Worm (Caenorhabditis elegans): ENCODE measurements around the gene spp-19.
A peak's percentile ranks its signal among the peaks of the same experiment; 100 is the strongest.

Gene spp-19

DNA sequence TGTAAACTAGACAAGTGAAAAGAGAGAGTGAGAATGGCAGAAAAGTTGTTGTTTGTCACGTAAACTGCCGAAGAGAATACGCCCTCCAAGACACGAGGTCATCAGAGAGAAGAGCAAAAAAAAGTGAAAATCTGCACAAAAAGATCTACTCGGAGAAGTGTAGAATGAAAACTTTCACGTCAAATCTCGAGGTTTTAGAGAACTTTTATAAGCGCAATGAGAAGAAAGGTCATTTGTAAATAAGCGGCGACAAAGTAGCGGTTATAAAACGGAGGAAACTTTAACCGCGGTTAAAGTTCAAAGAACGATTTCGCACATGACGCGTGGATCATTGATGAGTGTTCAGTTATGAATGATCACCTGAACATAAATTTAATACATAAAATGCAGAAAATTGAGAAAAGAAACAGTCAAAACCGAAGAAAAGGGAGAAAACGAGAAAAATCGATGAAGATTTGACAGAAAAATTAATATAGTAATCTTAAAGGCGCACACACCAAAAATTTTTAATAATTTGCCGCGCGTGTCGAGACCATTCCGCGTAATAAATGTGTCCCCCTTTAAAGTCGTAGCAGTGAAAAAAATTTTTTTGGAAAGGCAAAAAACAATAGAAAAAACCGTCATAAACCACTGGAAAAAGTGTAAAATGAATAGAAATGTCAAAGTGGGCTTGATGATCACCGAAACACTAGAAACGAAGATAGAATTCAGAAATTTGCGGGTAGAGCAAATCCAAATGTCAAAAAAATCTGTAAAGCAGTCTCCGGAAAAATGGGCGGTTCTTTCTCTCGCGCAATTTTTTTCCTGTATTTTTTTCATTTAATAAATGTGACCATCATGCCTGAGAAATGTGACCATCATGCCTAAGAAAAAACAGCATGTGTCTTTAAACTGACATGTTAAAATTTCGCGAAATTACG is 43.9 kb downstream of the spp-19 start (continued):
- TF ChIP-seq pag-3 (tag; optimal IDR thresholded peaks at IDR 0.05; ENCODE audit: borderline replicate concordance, insufficient read depth): peak; percentile 77
- no peak for TF ChIP-seq zip-4 (GFP tag; optimal IDR thresholded peaks at IDR 0.05)
- no peak for TF ChIP-seq ceh-82 (tag; optimal IDR thresholded peaks at IDR 0.05)
- no peak for TF ChIP-seq nhr-76 (tag; optimal IDR thresholded peaks at IDR 0.05)
- peak; percentile 27 for TF ChIP-seq tbx-2 (tag; optimal IDR thresholded peaks at IDR 0.05)
- no peak for TF ChIP-seq grh-1 (GFP tag; IDR thresholded peaks at IDR 0.05)
- TF ChIP-seq egl-13 (tag; optimal IDR thresholded peaks at IDR 0.05): no peak
- peak; percentile 22 to 29 for TF ChIP-seq lin-35 (GFP tag; optimal IDR thresholded peaks at IDR 0.05)
- TF ChIP-seq efl-3 (GFP tag; optimal IDR thresholded peaks at IDR 0.05): no peak
- TF ChIP-seq fos-1 (tag; optimal IDR thresholded peaks at IDR 0.05): no peak
- no peak for TF ChIP-seq elt-2 (tag; optimal IDR thresholded peaks at IDR 0.05)
- peak; percentile 6 for TF ChIP-seq irx-1 (tag; optimal IDR thresholded peaks at IDR 0.05)
- peak; percentile 8 for TF ChIP-seq unc-130 (tag; optimal IDR thresholded peaks at IDR 0.05)
- TF ChIP-seq ceh-88 (GFP tag; IDR thresholded peaks at IDR 0.05): no peak
- TF ChIP-seq dpl-1 (GFP tag; optimal IDR thresholded peaks at IDR 0.05): no peak
- TF ChIP-seq nhr-77 (tag; optimal IDR thresholded peaks at IDR 0.05): no peak
- TF ChIP-seq mep-1 (tag; optimal IDR thresholded peaks at IDR 0.05): peak; percentile 57
- TF ChIP-seq nhr-28 (tag; optimal IDR thresholded peaks at IDR 0.05): no peak
- peak; percentile 27 for TF ChIP-seq swsn-7 (tag; optimal IDR thresholded peaks at IDR 0.05)
- peak; percentile 73 for TF ChIP-seq nhr-71 (tag; optimal IDR thresholded peaks at IDR 0.05)
- no peak for TF ChIP-seq efl-1 (optimal IDR thresholded peaks at IDR 0.05)
- peak in 1 of 2 experiments; percentile 86 for TF ChIP-seq efl-1 (GFP tag; optimal IDR thresholded peaks at IDR 0.05 in 1 of 2)
- no peak for TF ChIP-seq unc-62 (GFP tag; optimal IDR thresholded peaks at IDR 0.05)
- no peak for TF ChIP-seq jun-1 (tag; optimal IDR thresholded peaks at IDR 0.05)
- no peak for TF ChIP-seq sup-37 (GFP tag; optimal IDR thresholded peaks at IDR 0.05)
- TF ChIP-seq lsy-2 (tag; optimal IDR thresholded peaks at IDR 0.05): peak; percentile 8 to 33
- TF ChIP-seq sox-4 (tag; optimal IDR thresholded peaks at IDR 0.05): no peak
- peak; percentile 84 for TF ChIP-seq lin-14 (GFP tag; optimal IDR thresholded peaks at IDR 0.05)
- no peak for TF ChIP-seq alr-1 (tag; optimal IDR thresholded peaks at IDR 0.05; ENCODE audit: borderline replicate concordance)
- TF ChIP-seq snpc-4 (tag; optimal IDR thresholded peaks at IDR 0.05): no peak
- TF ChIP-seq nhr-90 (tag; optimal IDR thresholded peaks at IDR 0.05; ENCODE audit: poor library complexity): peak; percentile 40
- TF ChIP-seq unc-86 (tag; optimal IDR thresholded peaks at IDR 0.05): no peak
- TF ChIP-seq ces-1 (GFP tag; optimal IDR thresholded peaks at IDR 0.05): no peak
- no peak for TF ChIP-seq unc-98 (GFP tag; IDR thresholded peaks at IDR 0.05)
- no peak for TF ChIP-seq fkh-4 (tag; optimal IDR thresholded peaks at IDR 0.05; ENCODE audit: borderline replicate concordance)
- no peak for TF ChIP-seq ets-5 (GFP tag; IDR thresholded peaks at IDR 0.05)
- no peak for TF ChIP-seq xbp-1 (tag; optimal IDR thresholded peaks at IDR 0.05)
- TF ChIP-seq nhr-237 (tag; optimal IDR thresholded peaks at IDR 0.05): no peak
- no peak for TF ChIP-seq Y116A8C.19 (tag; optimal IDR thresholded peaks at IDR 0.05; ENCODE audit: borderline replicate concordance)
- peak; percentile 82 for TF ChIP-seq blmp-1 (tag; optimal IDR thresholded peaks at IDR 0.05)
- no peak for TF ChIP-seq fkh-8 (tag; optimal IDR thresholded peaks at IDR 0.05)
- TF ChIP-seq mab-9 (GFP tag; IDR thresholded peaks at IDR 0.05): no peak
- TF ChIP-seq lin-15B (tag; optimal IDR thresholded peaks at IDR 0.05): no peak
- no peak for TF ChIP-seq nhr-12 (tag; optimal IDR thresholded peaks at IDR 0.05)

Data from whole organism, L1 larva.